Worm (Caenorhabditis elegans) whole organism, mixed stage, embryonic: Measurements from ENCODE around the gene gpa-4.

Experiments
- bed-3 ChIP-seq: fragments of 200-800 bp; sonication (Bioruptor generic); optimal IDR thresholded peaks from 3 replicates; lab custom pipeline; 2018; ENCODE audit warnings: mild to moderate bottlenecking, missing genetic modification characterization, moderate library complexity, missing compliant biosample characterization
- blmp-1 ChIP-seq: fragments of 150-350 bp; optimal IDR thresholded peaks from 2 replicates; lab custom pipeline; 2014; ENCODE audit warnings: missing biosample characterization, missing genetic modification characterization
- ceh-43 ChIP-seq: fragments of 200-800 bp; sonication (Bioruptor generic); optimal IDR thresholded peaks from 2 replicates; lab custom pipeline; 2018; ENCODE audit warnings: mild to moderate bottlenecking, missing genetic modification characterization, moderate library complexity, missing compliant biosample characterization
- ces-1 ChIP-seq: fragments of 150-350 bp; optimal IDR thresholded peaks from 2 replicates; lab custom pipeline; 2014; ENCODE audit warnings: missing biosample characterization, missing genetic modification reagents, missing genetic modification characterization
- cnd-1 ChIP-seq: fragments of 200-800 bp; sonication (Bioruptor generic); optimal IDR thresholded peaks from 2 replicates; lab custom pipeline; 2018; ENCODE audit warnings: mild to moderate bottlenecking, missing genetic modification characterization, missing compliant biosample characterization
- drap-1 ChIP-seq: fragments of 200-800 bp; sonication (Bioruptor generic); optimal IDR thresholded peaks from 3 replicates; lab custom pipeline; 2018; ENCODE audit warnings: mild to moderate bottlenecking, missing genetic modification characterization, missing compliant biosample characterization
- elt-1 ChIP-seq: sonication (generic microtip); optimal IDR thresholded peaks from 2 replicates; lab custom pipeline; 2017; ENCODE audit warnings: missing genetic modification characterization, mild to moderate bottlenecking, missing compliant biosample characterization, antibody characterized with exemption, moderate library complexity, borderline replicate concordance; ENCODE audit not compliant: insufficient read depth
- elt-3 ChIP-seq: fragments of 150-350 bp; optimal IDR thresholded peaks from 2 replicates; lab custom pipeline; 2014; ENCODE audit warnings: missing biosample characterization, missing genetic modification characterization
- ham-2 ChIP-seq: fragments of 200-800 bp; sonication (Bioruptor generic); optimal IDR thresholded peaks from 2 replicates; lab custom pipeline; 2018; ENCODE audit warnings: mild to moderate bottlenecking, missing genetic modification characterization, missing compliant biosample characterization
- hlh-1 ChIP-seq: fragments of 150-350 bp; optimal IDR thresholded peaks from 2 replicates; lab custom pipeline; 2014; ENCODE audit warnings: missing biosample characterization, missing genetic modification reagents, missing genetic modification characterization
- lin-13 ChIP-seq: fragments of 150-350 bp; optimal IDR thresholded peaks from 2 replicates; lab custom pipeline; 2014; ENCODE audit warnings: missing biosample characterization, missing genetic modification characterization
- lin-32 ChIP-seq: fragments of 200-800 bp; sonication (Bioruptor generic); optimal IDR thresholded peaks from 2 replicates; lab custom pipeline; 2018; ENCODE audit warnings: mild to moderate bottlenecking, missing genetic modification characterization, missing compliant biosample characterization
- lsy-2 ChIP-seq: fragments of 150-350 bp; optimal IDR thresholded peaks from 2 replicates; lab custom pipeline; 2014; ENCODE audit warnings: missing biosample characterization, missing genetic modification characterization
- mab-5 ChIP-seq: fragments of 150-350 bp; optimal IDR thresholded peaks from 2 replicates; lab custom pipeline; 2014; ENCODE audit warnings: missing biosample characterization, missing genetic modification characterization
- mep-1 ChIP-seq: fragments of 150-350 bp; optimal IDR thresholded peaks from 2 replicates; lab custom pipeline; 2017; ENCODE audit warnings: missing biosample characterization, missing genetic modification reagents, missing genetic modification characterization, inconsistent platforms
- mls-2 ChIP-seq: sonication (generic microtip); optimal IDR thresholded peaks from 2 replicates; lab custom pipeline; 2016; ENCODE audit warnings: mild to moderate bottlenecking, missing genetic modification characterization, moderate library complexity, missing compliant biosample characterization
- nhr-12 ChIP-seq: fragments of 150-350 bp; optimal IDR thresholded peaks from 2 replicates; lab custom pipeline; 2014; ENCODE audit warnings: missing biosample characterization, missing genetic modification characterization
- nhr-2 ChIP-seq: fragments of 150-350 bp; optimal IDR thresholded peaks from 2 replicates; lab custom pipeline; 2014; ENCODE audit warnings: missing biosample characterization, missing genetic modification characterization
- nhr-237 ChIP-seq: fragments of 150-350 bp; optimal IDR thresholded peaks from 2 replicates; lab custom pipeline; 2014; ENCODE audit warnings: missing biosample characterization, missing genetic modification characterization
- nhr-28 ChIP-seq: fragments of 150-350 bp; optimal IDR thresholded peaks from 2 replicates; lab custom pipeline; 2014; ENCODE audit warnings: missing biosample characterization, missing genetic modification characterization
- nhr-76 ChIP-seq: sonication (generic microtip); optimal IDR thresholded peaks from 2 replicates; lab custom pipeline; 2017; ENCODE audit warnings: missing biosample characterization, missing genetic modification characterization
- pha-4 ChIP-seq: fragments of 150-350 bp; optimal IDR thresholded peaks from 2 replicates; lab custom pipeline; 2018; ENCODE audit warnings: missing biosample characterization, missing genetic modification reagents, missing genetic modification characterization
- sem-2 ChIP-seq: fragments of 200-800 bp; sonication (Bioruptor generic); optimal IDR thresholded peaks from 2 replicates; lab custom pipeline; 2018; ENCODE audit warnings: mild to moderate bottlenecking, missing genetic modification characterization, missing compliant biosample characterization
- snpc-4 ChIP-seq: fragments of 150-350 bp; optimal IDR thresholded peaks from 2 replicates; lab custom pipeline; 2014; ENCODE audit warnings: missing biosample characterization, missing genetic modification characterization
- sptf-1 ChIP-seq: sonication (generic microtip); optimal IDR thresholded peaks from 2 replicates; lab custom pipeline; 2017; ENCODE audit warnings: mild to moderate bottlenecking, missing genetic modification characterization, moderate library complexity, missing compliant biosample characterization
- tbx-8 ChIP-seq: fragments of 200-800 bp; sonication (Bioruptor generic); optimal IDR thresholded peaks from 2 replicates; lab custom pipeline; 2018; ENCODE audit warnings: mild to moderate bottlenecking, missing genetic modification characterization, moderate library complexity, missing compliant biosample characterization
- unc-120 ChIP-seq: sonication (generic microtip); optimal IDR thresholded peaks from 2 replicates; lab custom pipeline; 2017; ENCODE audit warnings: missing genetic modification characterization, missing compliant biosample characterization; ENCODE audit not compliant: poor library complexity, severe bottlenecking
- unc-39 ChIP-seq: fragments of 150-350 bp; optimal IDR thresholded peaks from 2 replicates; lab custom pipeline; 2014; ENCODE audit warnings: missing biosample characterization, missing genetic modification characterization
- unc-62 ChIP-seq: fragments of 150-350 bp; optimal IDR thresholded peaks from 2 replicates; lab custom pipeline; 2014; ENCODE audit warnings: missing biosample characterization, missing genetic modification reagents, missing genetic modification characterization
- zip-8 ChIP-seq: fragments of 150-350 bp; optimal IDR thresholded peaks from 2 replicates; lab custom pipeline; 2014; ENCODE audit warnings: missing biosample characterization, missing genetic modification characterization

gpa-4 gene

DNA sequence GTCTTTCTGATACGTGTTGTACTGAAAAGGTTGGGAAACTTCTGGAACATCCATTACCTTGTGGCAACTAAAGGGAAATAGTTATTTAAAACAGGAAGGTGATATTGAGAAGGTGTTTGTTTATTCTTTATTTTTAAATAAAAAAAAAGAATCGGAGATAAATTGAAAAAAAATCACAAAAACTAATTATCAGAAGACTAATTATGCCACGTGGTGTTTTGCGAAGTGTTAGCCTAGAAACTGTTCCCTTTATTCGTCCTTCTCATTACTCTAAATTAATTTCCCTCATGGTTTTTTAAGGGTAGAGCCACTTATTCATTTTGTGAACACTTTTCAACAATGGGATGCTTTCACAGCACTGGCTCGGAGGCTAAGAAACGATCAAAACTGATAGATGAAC is at the start of gene gpa-4:
Gene gpa-4 (plus strand): TSS at position 301 of the 400 bp plus-strand sequence.
- TF ChIP-seq mls-2 (tag; lab: Kevin White, UChicago) (no peak), ceh-43 (GFP tag; lab: Kevin White, UChicago) (no peak), lsy-2 (tag; lab: Kevin White, UChicago) (no peak), unc-39 (tag; lab: Kevin White, UChicago) (no peak), mep-1 (tag; lab: Kevin White, UChicago) (no peak), nhr-28 (tag; lab: Kevin White, UChicago) (no peak)

DNA sequence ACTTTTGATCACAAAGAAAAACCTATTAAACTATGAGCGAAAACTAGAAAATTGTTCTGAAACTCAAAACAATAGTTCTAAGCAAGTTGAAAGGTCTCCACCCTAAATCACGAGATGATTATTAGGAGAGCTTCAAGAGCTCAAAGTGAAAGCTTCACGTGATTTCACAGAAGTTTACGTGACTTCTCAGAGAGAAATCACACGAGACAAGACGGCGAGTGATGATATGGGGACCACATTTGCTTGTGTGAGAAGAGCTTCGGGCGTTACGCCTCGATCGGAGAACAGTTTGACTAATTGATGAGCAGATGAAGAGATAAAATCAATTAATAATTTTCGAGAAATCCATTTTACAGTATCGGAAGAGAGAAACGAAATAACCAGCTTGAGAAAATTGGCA is 36.5 kb upstream of the gpa-4 start:
- TF ChIP-seq unc-120 (tag; lab: Kevin White, UChicago) (no peak), ham-2 (GFP tag; lab: Kevin White, UChicago) (no peak), nhr-2 (tag; lab: Kevin White, UChicago) (no peak), unc-62 (GFP tag; lab: Kevin White, UChicago) (no peak), nhr-76 (tag; lab: Kevin White, UChicago) (no peak), snpc-4 (tag; lab: Kevin White, UChicago) (no peak), nhr-12 (tag; lab: Kevin White, UChicago) (no peak), hlh-1 (tag; lab: Kevin White, UChicago) (no peak), mls-2 (tag; lab: Kevin White, UChicago) (no peak), zip-8 (no peak)
- TF ChIP-seq, all 35 proteins: peak for 0

DNA sequence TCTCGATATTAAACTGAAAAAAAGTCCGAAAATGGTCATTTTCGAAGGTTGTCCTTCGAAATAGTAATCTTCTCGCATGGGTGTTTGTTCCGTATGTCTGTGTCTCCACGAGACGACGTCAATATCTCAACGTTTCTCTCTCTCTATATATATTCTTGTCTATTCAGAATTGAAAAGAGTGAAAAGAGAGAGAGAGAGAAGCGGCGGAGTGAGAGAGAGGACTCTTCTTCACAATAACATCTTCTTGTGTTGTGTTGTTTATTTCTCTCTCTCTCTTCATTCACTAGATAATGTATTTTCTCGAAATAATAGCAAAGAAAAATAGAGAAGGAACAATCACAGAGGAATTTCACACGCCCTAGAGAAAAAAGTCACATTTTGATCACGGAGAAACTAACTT is 35.1 kb upstream of the gpa-4 start:
- TF ChIP-seq pha-4 (tag; lab: Kevin White, UChicago), result no peak
- TF ChIP-seq lin-32 (GFP tag; lab: Kevin White, UChicago), result no peak
- TF ChIP-seq ces-1 (GFP tag; lab: Kevin White, UChicago), result peak; percentile 88
- peak; percentile 9 for TF ChIP-seq mep-1 (tag; lab: Kevin White, UChicago)
- no peak for TF ChIP-seq elt-1 (tag; lab: Kevin White, UChicago)
- TF ChIP-seq blmp-1 (tag; lab: Kevin White, UChicago), result peak; percentile 62
- peak; percentile 55 for TF ChIP-seq unc-62 (GFP tag; lab: Kevin White, UChicago)
- TF ChIP-seq unc-120 (tag; lab: Kevin White, UChicago), result peak; percentile 46
- no peak for TF ChIP-seq nhr-28 (tag; lab: Kevin White, UChicago)

DNA sequence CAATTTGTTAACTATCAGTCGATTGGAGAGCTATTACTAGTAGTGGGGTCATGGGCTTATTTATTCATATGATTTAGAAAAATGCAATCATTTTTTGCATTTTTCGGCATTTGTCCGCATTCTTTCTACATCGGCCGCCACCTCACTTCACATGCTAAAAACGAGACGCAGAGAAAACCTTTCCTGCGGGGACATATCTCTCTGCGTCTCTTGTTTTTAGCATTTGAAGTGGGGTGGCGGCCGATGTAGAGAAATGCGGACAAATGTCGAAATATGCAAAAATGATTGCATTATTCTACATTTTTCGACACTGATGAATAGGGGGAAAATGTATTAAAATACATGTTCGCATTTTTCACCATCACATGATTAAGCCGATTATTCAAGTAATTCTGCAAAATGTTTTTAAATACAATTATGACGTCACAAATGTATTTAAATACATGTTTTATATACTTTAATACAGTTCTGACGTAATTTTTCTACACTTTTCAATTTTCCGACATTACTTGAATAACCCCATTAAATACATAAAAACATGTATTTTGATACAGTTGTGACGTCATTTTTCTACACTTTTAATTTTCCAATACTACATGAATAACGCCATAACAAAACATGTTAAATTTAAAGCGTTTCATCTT is 29.2 kb upstream of the gpa-4 start:
- TF ChIP-seq blmp-1 (tag; lab: Kevin White, UChicago), result no peak
- peak; percentile 32 for TF ChIP-seq lsy-2 (tag; lab: Kevin White, UChicago)
- TF ChIP-seq mep-1 (tag; lab: Kevin White, UChicago), result no peak
- peak; percentile 70 for TF ChIP-seq ces-1 (GFP tag; lab: Kevin White, UChicago)
- TF ChIP-seq elt-1 (tag; lab: Kevin White, UChicago), result no peak
- TF ChIP-seq sem-2, result no peak
- TF ChIP-seq zip-8, result peak; percentile 96
- no peak for TF ChIP-seq mab-5 (tag; lab: Kevin White, UChicago)
- TF ChIP-seq unc-120 (tag; lab: Kevin White, UChicago), result peak; percentile 62
- no peak for TF ChIP-seq nhr-237

DNA sequence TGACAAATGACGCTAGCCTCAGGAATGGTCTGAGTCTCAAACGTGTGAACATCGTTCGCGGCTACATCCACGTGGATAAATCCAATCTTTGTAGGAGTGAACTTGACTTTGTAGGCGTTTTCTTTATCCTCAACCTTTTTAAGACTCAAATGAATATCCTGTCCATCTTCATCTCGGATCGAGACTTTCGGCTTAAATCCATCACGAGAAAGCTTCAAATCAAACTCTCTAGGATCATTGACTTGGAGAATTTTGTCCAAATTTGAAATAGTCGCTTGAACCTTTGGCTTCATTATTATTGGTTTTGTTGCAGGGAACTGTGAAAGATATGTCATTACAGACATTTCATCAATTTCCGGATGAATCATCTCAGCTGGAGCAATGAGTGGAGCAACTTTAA is 27.5 kb upstream of the gpa-4 start:
- TF ChIP-seq lin-13 (tag; lab: Kevin White, UChicago) (no peak), nhr-12 (tag; lab: Kevin White, UChicago) (no peak), unc-62 (GFP tag; lab: Kevin White, UChicago) (no peak)

DNA sequence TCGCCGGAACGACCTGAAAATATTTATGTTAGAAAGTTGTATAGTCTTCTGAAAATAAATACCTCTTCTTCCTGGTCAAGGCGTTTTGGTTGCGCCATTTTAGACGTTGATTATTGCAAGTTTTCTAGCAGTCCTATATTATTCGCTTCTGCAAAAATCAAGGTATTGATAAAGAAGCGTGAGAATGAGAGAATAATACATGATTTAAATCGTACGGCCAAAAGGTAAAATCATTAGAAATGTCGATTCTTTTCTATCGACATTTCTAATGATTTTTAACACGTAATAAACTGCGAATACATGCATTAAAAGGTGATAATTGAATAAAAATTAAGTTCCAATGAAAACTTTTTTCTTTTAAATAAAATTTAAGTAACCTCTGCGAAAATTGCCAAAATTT is 25.6 kb upstream of the gpa-4 start, which contains the start of gene fln-1:
Gene fln-1 (minus strand): TSS at position 101 of the 400 bp plus-strand sequence.
- no peak for TF ChIP-seq bed-3
- TF ChIP-seq lsy-2 (tag; lab: Kevin White, UChicago), result no peak
- no peak for TF ChIP-seq lin-32 (GFP tag; lab: Kevin White, UChicago)
- TF ChIP-seq pha-4 (tag; lab: Kevin White, UChicago), result no peak
- no peak for TF ChIP-seq nhr-28 (tag; lab: Kevin White, UChicago)
- no peak for TF ChIP-seq sem-2
- TF ChIP-seq drap-1 (GFP tag; lab: Kevin White, UChicago), result no peak
- TF ChIP-seq mep-1 (tag; lab: Kevin White, UChicago), result no peak
- no peak for TF ChIP-seq blmp-1 (tag; lab: Kevin White, UChicago)
- TF ChIP-seq elt-3 (tag; lab: Kevin White, UChicago), result no peak
- TF ChIP-seq cnd-1, result no peak
- TF ChIP-seq sptf-1 (tag; lab: Kevin White, UChicago), result no peak
- no peak for TF ChIP-seq mls-2 (tag; lab: Kevin White, UChicago)
- TF ChIP-seq unc-62 (GFP tag; lab: Kevin White, UChicago), result no peak
- TF ChIP-seq tbx-8 (GFP tag; lab: Kevin White, UChicago), result no peak
